In genomic region chr3R:26548964-26549363, dm6 we compare ENCODE assay signal across 4 fruit fly cellular contexts.
TF ChIP-seq lines count a peak whose summit lies in the region.

No protein-coding gene starts in this region.

- TF ChIP-seq CTCF in whole organism, embryonic (GFP tag; optimal IDR thresholded peaks at IDR 0.05; lab: Kevin White, UChicago), result no peak

TF ChIP-seq in whole organism, embryonic, 481 proteins besides CTCF, POLR2A, EP300 and RAD21 (continues in another document):
- TF ChIP-seq HLH54F (GFP tag; optimal IDR thresholded peaks at IDR 0.05; lab: Kevin White, UChicago), result no peak
- TF ChIP-seq sens (GFP tag; lab: Kevin White, UChicago), result peak; percentile 86
- no peak for TF ChIP-seq CG30431 (GFP tag; optimal IDR thresholded peaks at IDR 0.05; lab: Kevin White, UChicago)
- peak; percentile 47; the same call in 1 of the 2 replicates for TF ChIP-seq chm (GFP tag; IDR thresholded peaks at IDR 0.05; lab: Robert Waterston, UW)
- TF ChIP-seq ab (GFP tag; optimal IDR thresholded peaks at IDR 0.05; lab: Kevin White, UChicago), result no peak
- no peak for TF ChIP-seq Sin3A (optimal IDR thresholded peaks at IDR 0.05; lab: Kevin White, UChicago)
- no peak for TF ChIP-seq Asciz (GFP tag; optimal IDR thresholded peaks at IDR 0.05; lab: Kevin White, UChicago)
- TF ChIP-seq ken (GFP tag; IDR thresholded peaks at IDR 0.05; lab: Robert Waterston, UW), result peak; percentile 28; the same call in 1 of the 3 replicates
- TF ChIP-seq Eip74EF (GFP tag; optimal IDR thresholded peaks at IDR 0.05; lab: Kevin White, UChicago), result no peak
- no peak for TF ChIP-seq zfh2 (GFP tag; optimal IDR thresholded peaks at IDR 0.05; lab: Kevin White, UChicago)
- TF ChIP-seq CG30020 (tag; optimal IDR thresholded peaks at IDR 0.05; lab: Kevin White, UChicago), result no peak
- no peak for TF ChIP-seq CG32532 (GFP tag; IDR thresholded peaks at IDR 0.05; lab: Robert Waterston, UW)
- TF ChIP-seq TFAM (GFP tag; optimal IDR thresholded peaks at IDR 0.05; lab: Kevin White, UChicago), result no peak
- TF ChIP-seq CG2875 (GFP tag; optimal IDR thresholded peaks at IDR 0.05; lab: Kevin White, UChicago), result no peak
- TF ChIP-seq dpn (GFP tag; optimal IDR thresholded peaks at IDR 0.05; lab: Kevin White, UChicago), result peak; percentile 17 to 27
- no peak for TF ChIP-seq CG11695 (GFP tag; IDR thresholded peaks at IDR 0.05; lab: Robert Waterston, UW)
- 0 out of 2 replicates have a peak, but pooled peaks have one; percentile 6 for TF ChIP-seq Ada2b (GFP tag; IDR thresholded peaks at IDR 0.05; lab: Robert Waterston, UW)
- TF ChIP-seq ssp (GFP tag; IDR thresholded peaks at IDR 0.05; lab: Robert Waterston, UW), result no peak
- no peak for TF ChIP-seq psq (GFP tag; optimal IDR thresholded peaks at IDR 0.05; lab: Kevin White, UChicago)
- no peak for TF ChIP-seq scrt (GFP tag; optimal IDR thresholded peaks at IDR 0.05; lab: Kevin White, UChicago)
- TF ChIP-seq NC2β (GFP tag; optimal IDR thresholded peaks at IDR 0.05; lab: Kevin White, UChicago), result no peak
- TF ChIP-seq sug (tag; optimal IDR thresholded peaks at IDR 0.05; lab: Kevin White, UChicago), result no peak
- TF ChIP-seq Atf3 (GFP tag; optimal IDR thresholded peaks at IDR 0.05; lab: Kevin White, UChicago), result no peak
- no peak for TF ChIP-seq Abd-B (GFP tag; optimal IDR thresholded peaks at IDR 0.05; lab: Kevin White, UChicago)

TF ChIP-seq in whole organism, prepupa, 60 proteins besides CTCF, POLR2A, EP300 and RAD21 (continues in another document):
- TF ChIP-seq Sox14 (GFP tag; optimal IDR thresholded peaks at IDR 0.05; lab: Kevin White, UChicago) (peak; percentile 36), CG11294 (GFP tag; IDR thresholded peaks at IDR 0.05; lab: Robert Waterston, UW) (peak; percentile 47; the same call in 1 of the 2 replicates), CG10631 (GFP tag; optimal IDR thresholded peaks at IDR 0.05; lab: Kevin White, UChicago) (peak; percentile 43), Gug (GFP tag; IDR thresholded peaks at IDR 0.05; lab: Robert Waterston, UW) (peak; percentile 39; the same call in 1 of the 2 replicates), CG4318 (GFP tag; optimal IDR thresholded peaks at IDR 0.05; lab: Kevin White, UChicago) (no peak), CG16779 (tag; optimal IDR thresholded peaks at IDR 0.05; lab: Kevin White, UChicago) (no peak), svp (GFP tag; lab: Kevin White, UChicago) (peak; percentile 56), Hr39 (GFP tag; optimal IDR thresholded peaks at IDR 0.05; lab: Kevin White, UChicago) (peak; percentile 25), CG3919 (GFP tag; optimal IDR thresholded peaks at IDR 0.05; lab: Kevin White, UChicago) (no peak), CG10669 (GFP tag; optimal IDR thresholded peaks at IDR 0.05; lab: Kevin White, UChicago) (no peak), dsx (GFP tag; optimal IDR thresholded peaks at IDR 0.05; lab: Kevin White, UChicago; ENCODE audit: poor library complexity, severe bottlenecking) (no peak), CG9139 (GFP tag; optimal IDR thresholded peaks at IDR 0.05; lab: Kevin White, UChicago) (no peak), CG1621 (tag; optimal IDR thresholded peaks at IDR 0.05; lab: Kevin White, UChicago) (no peak), CG6854 (GFP tag; optimal IDR thresholded peaks at IDR 0.05; lab: Kevin White, UChicago) (no peak), CG8319 (GFP tag; optimal IDR thresholded peaks at IDR 0.05; lab: Kevin White, UChicago) (no peak), OdsH (GFP tag; optimal IDR thresholded peaks at IDR 0.05; lab: Kevin White, UChicago) (peak; percentile 56), Ets96B (tag; optimal IDR thresholded peaks at IDR 0.05; lab: Kevin White, UChicago) (no peak), Hr4 (GFP tag; optimal IDR thresholded peaks at IDR 0.05; lab: Kevin White, UChicago) (peak; percentile 53), salr (GFP tag; optimal IDR thresholded peaks at IDR 0.05; lab: Kevin White, UChicago) (peak in 1 of 2 experiments; percentile 41), Sox102F (GFP tag; optimal IDR thresholded peaks at IDR 0.05; lab: Kevin White, UChicago) (peak; percentile 4), vri (GFP tag; optimal IDR thresholded peaks at IDR 0.05; lab: Kevin White, UChicago) (no peak), Lpt (GFP tag; optimal IDR thresholded peaks at IDR 0.05; lab: Kevin White, UChicago) (no peak), CG31627 (GFP tag; optimal IDR thresholded peaks at IDR 0.05; lab: Kevin White, UChicago) (peak; percentile 45), CG32006 (GFP tag; optimal IDR thresholded peaks at IDR 0.05; lab: Kevin White, UChicago) (peak; percentile 63)

TF ChIP-seq in whole organism, pupa, 21 proteins besides CTCF, POLR2A, EP300 and RAD21:
- TF ChIP-seq CG13204 (GFP tag; optimal IDR thresholded peaks at IDR 0.05; lab: Kevin White, UChicago) (no peak), CG34367 (tag; optimal IDR thresholded peaks at IDR 0.05; lab: Kevin White, UChicago) (no peak), Ets98B (GFP tag; IDR thresholded peaks at IDR 0.05; lab: Robert Waterston, UW) (peak; percentile 67), CG32121 (GFP tag; IDR thresholded peaks at IDR 0.05; lab: Robert Waterston, UW) (0 out of 2 replicates have a peak, but pooled peaks have one; percentile 32), Snoo (tag; optimal IDR thresholded peaks at IDR 0.05; lab: Kevin White, UChicago) (no peak), rn (GFP tag; IDR thresholded peaks at IDR 0.05; lab: Robert Waterston, UW) (0 out of 2 replicates have a peak, but pooled peaks have one; percentile 16), CG14655 (GFP tag; optimal IDR thresholded peaks at IDR 0.05; lab: Kevin White, UChicago) (peak; percentile 27), CG17806 (tag; optimal IDR thresholded peaks at IDR 0.05; lab: Kevin White, UChicago) (no peak), CG4496 (GFP tag; IDR thresholded peaks at IDR 0.05; lab: Robert Waterston, UW) (peak; percentile 82), CG10348 (GFP tag; IDR thresholded peaks at IDR 0.05; lab: Robert Waterston, UW) (no peak), Pif1A (GFP tag; optimal IDR thresholded peaks at IDR 0.05; lab: Kevin White, UChicago) (peak; percentile 8), EcR (GFP tag; optimal IDR thresholded peaks at IDR 0.05; lab: Kevin White, UChicago) (no peak), CG8159 (tag; optimal IDR thresholded peaks at IDR 0.05; lab: Kevin White, UChicago) (no peak), D1 (tag; optimal IDR thresholded peaks at IDR 0.05; lab: Kevin White, UChicago) (no peak), fd96Ca (GFP tag; IDR thresholded peaks at IDR 0.05; lab: Robert Waterston, UW) (peak; percentile 62; the same call in 1 of the 3 replicates), CG8301 (tag; optimal IDR thresholded peaks at IDR 0.05; lab: Kevin White, UChicago) (peak; percentile 15), gl (tag; optimal IDR thresholded peaks at IDR 0.05; lab: Kevin White, UChicago) (no peak), Pif1B (GFP tag; optimal IDR thresholded peaks at IDR 0.05; lab: Kevin White, UChicago) (no peak), CG15710 (tag; optimal IDR thresholded peaks at IDR 0.05; lab: Kevin White, UChicago) (no peak), CG9948 (tag; optimal IDR thresholded peaks at IDR 0.05; lab: Kevin White, UChicago) (peak; percentile 9), CG12605 (GFP tag; IDR thresholded peaks at IDR 0.05; lab: Robert Waterston, UW) (peak; percentile 54)
TF ChIP-seq in whole organism, pupa: peak in this region for 10.

TF ChIP-seq in whole organism, wandering third instar larva, 38 proteins besides CTCF, POLR2A, EP300 and RAD21:
- TF ChIP-seq Dif (GFP tag; optimal IDR thresholded peaks at IDR 0.05; lab: Kevin White, UChicago; ENCODE audit: partially characterized antibody) (no peak), Mio (GFP tag; optimal IDR thresholded peaks at IDR 0.05; lab: Kevin White, UChicago) (no peak), sage (GFP tag; optimal IDR thresholded peaks at IDR 0.05; lab: Kevin White, UChicago) (no peak), GATAd (GFP tag; optimal IDR thresholded peaks at IDR 0.05; lab: Kevin White, UChicago) (no peak), Sp1 (GFP tag; optimal IDR thresholded peaks at IDR 0.05; lab: Kevin White, UChicago) (no peak), rgr (GFP tag; optimal IDR thresholded peaks at IDR 0.05; lab: Kevin White, UChicago) (peak; percentile 39), Vsx2 (GFP tag; optimal IDR thresholded peaks at IDR 0.05; lab: Kevin White, UChicago; ENCODE audit: partially characterized antibody) (no peak), fru (GFP tag; optimal IDR thresholded peaks at IDR 0.05; lab: Kevin White, UChicago) (no peak), foxo (GFP tag; optimal IDR thresholded peaks at IDR 0.05; lab: Kevin White, UChicago) (peak in 1 of 2 experiments; percentile 3), jim (GFP tag; optimal IDR thresholded peaks at IDR 0.05; lab: Kevin White, UChicago) (no peak), OdsH (GFP tag; optimal IDR thresholded peaks at IDR 0.05; lab: Kevin White, UChicago) (no peak), Abd-B (GFP tag; optimal IDR thresholded peaks at IDR 0.05; lab: Kevin White, UChicago) (no peak), br (GFP tag; optimal IDR thresholded peaks at IDR 0.05; lab: Kevin White, UChicago) (no peak), ey (GFP tag; optimal IDR thresholded peaks at IDR 0.05; lab: Kevin White, UChicago) (peak; percentile 12), woc (GFP tag; optimal IDR thresholded peaks at IDR 0.05; lab: Kevin White, UChicago) (no peak), pan (optimal IDR thresholded peaks at IDR 0.05; lab: Kevin White, UChicago) (no peak), h (GFP tag; optimal IDR thresholded peaks at IDR 0.05; lab: Kevin White, UChicago) (peak; percentile 36), Dfd (GFP tag; optimal IDR thresholded peaks at IDR 0.05; lab: Kevin White, UChicago) (no peak), CG9705 (GFP tag; optimal IDR thresholded peaks at IDR 0.05; lab: Kevin White, UChicago) (no peak)

Comparison
In these comparisons a context has a peak if more than half of its experiments do, and no peak if none do; other contexts are left out.
1. Of the 7 proteins assayed by ChIP-seq in both whole organism, embryonic and whole organism, prepupa: peak only in whole organism, embryonic: Blimp-1; only in whole organism, prepupa: Hr39; in both: Gug and Sox102F; in neither: 3.